Worm (Caenorhabditis elegans): ENCODE data around the gene K12H6.10.

K12H6.10 gene

ce11 chrII:2795413-2795812 is 27.3 kb upstream of the K12H6.10 start:
- TF ChIP-seq mep-1 (tag; optimal IDR thresholded peaks at IDR 0.05): no peak
- no peak for TF ChIP-seq ces-1 (GFP tag; optimal IDR thresholded peaks at IDR 0.05)
- no peak for TF ChIP-seq ham-2 (GFP tag; optimal IDR thresholded peaks at IDR 0.05)
- no peak for TF ChIP-seq unc-120 (tag; optimal IDR thresholded peaks at IDR 0.05; ENCODE audit: poor library complexity, severe bottlenecking)
- no peak for TF ChIP-seq flh-1 (GFP tag; optimal IDR thresholded peaks at IDR 0.05)
- no peak for TF ChIP-seq snpc-4 (tag; optimal IDR thresholded peaks at IDR 0.05)
- no peak for TF ChIP-seq sem-2 (GFP tag; optimal IDR thresholded peaks at IDR 0.05)
- no peak for TF ChIP-seq lin-13 (tag; optimal IDR thresholded peaks at IDR 0.05)
- TF ChIP-seq ceh-43 (GFP tag; optimal IDR thresholded peaks at IDR 0.05): no peak
- no peak for TF ChIP-seq ztf-11 (tag; optimal IDR thresholded peaks at IDR 0.05)
- no peak for TF ChIP-seq ceh-39 (tag; optimal IDR thresholded peaks at IDR 0.05)
- TF ChIP-seq blmp-1 (tag; optimal IDR thresholded peaks at IDR 0.05): no peak
- no peak for TF ChIP-seq cnd-1 (tag; optimal IDR thresholded peaks at IDR 0.05)
- no peak for TF ChIP-seq elt-3 (tag; optimal IDR thresholded peaks at IDR 0.05)

ce11 chrII:2796431-2796830 is 26.2 kb upstream of the K12H6.10 start:
- TF ChIP-seq lsy-2 (tag; optimal IDR thresholded peaks at IDR 0.05): no peak
- no peak for TF ChIP-seq lin-13 (tag; optimal IDR thresholded peaks at IDR 0.05)
- no peak for TF ChIP-seq flh-1 (GFP tag; optimal IDR thresholded peaks at IDR 0.05)
- TF ChIP-seq unc-39 (tag; optimal IDR thresholded peaks at IDR 0.05): no peak
- no peak for TF ChIP-seq blmp-1 (tag; optimal IDR thresholded peaks at IDR 0.05)
- no peak for TF ChIP-seq ceh-43 (GFP tag; optimal IDR thresholded peaks at IDR 0.05)
- no peak for TF ChIP-seq M03D4.4 (tag; optimal IDR thresholded peaks at IDR 0.05)

- TF ChIP-seq nhr-237 (tag; optimal IDR thresholded peaks at IDR 0.05) (no peak), elt-1 (tag; optimal IDR thresholded peaks at IDR 0.05; ENCODE audit: borderline replicate concordance, insufficient read depth) (peak; percentile 3), bed-3 (GFP tag; optimal IDR thresholded peaks at IDR 0.05) (no peak)
These were observed 24.7 kb upstream of the K12H6.10 start for ce11 chrII:2797951-2798350.

ce11 chrII:2800550-2801233 is 22.0 kb upstream of the K12H6.10 start, which contains the start of gene nhr-119:
Gene nhr-119 (minus strand): TSS chrII:2800600.
- no peak for TF ChIP-seq ceh-39 (tag; optimal IDR thresholded peaks at IDR 0.05)
- TF ChIP-seq unc-62 (GFP tag; optimal IDR thresholded peaks at IDR 0.05): peak; percentile 79
- no peak for TF ChIP-seq sem-2 (GFP tag; optimal IDR thresholded peaks at IDR 0.05)
- TF ChIP-seq elt-1 (tag; optimal IDR thresholded peaks at IDR 0.05; ENCODE audit: borderline replicate concordance, insufficient read depth): peak; percentile 95
- TF ChIP-seq unc-120 (tag; optimal IDR thresholded peaks at IDR 0.05; ENCODE audit: poor library complexity, severe bottlenecking): peak; percentile 6
- peak; percentile 94 for TF ChIP-seq elt-3 (tag; optimal IDR thresholded peaks at IDR 0.05)
- no peak for TF ChIP-seq ceh-43 (GFP tag; optimal IDR thresholded peaks at IDR 0.05)
- no peak for TF ChIP-seq lin-32 (GFP tag; optimal IDR thresholded peaks at IDR 0.05)
- TF ChIP-seq blmp-1 (tag; optimal IDR thresholded peaks at IDR 0.05): no peak
- TF ChIP-seq cnd-1 (tag; optimal IDR thresholded peaks at IDR 0.05): no peak
- TF ChIP-seq nhr-237 (tag; optimal IDR thresholded peaks at IDR 0.05): peak; percentile 33

ce11 chrII:2801764-2802163 is 20.9 kb upstream of the K12H6.10 start:
- TF ChIP-seq flh-1 (GFP tag; optimal IDR thresholded peaks at IDR 0.05): no peak
- TF ChIP-seq unc-120 (tag; optimal IDR thresholded peaks at IDR 0.05; ENCODE audit: poor library complexity, severe bottlenecking): no peak
- no peak for TF ChIP-seq drap-1 (GFP tag; optimal IDR thresholded peaks at IDR 0.05)
- TF ChIP-seq lin-13 (tag; optimal IDR thresholded peaks at IDR 0.05): peak; percentile 2

- TF ChIP-seq sem-2 (GFP tag; optimal IDR thresholded peaks at IDR 0.05): no peak
- no peak for TF ChIP-seq unc-62 (GFP tag; optimal IDR thresholded peaks at IDR 0.05)
- TF ChIP-seq unc-120 (tag; optimal IDR thresholded peaks at IDR 0.05; ENCODE audit: poor library complexity, severe bottlenecking): no peak
- TF ChIP-seq elt-1 (tag; optimal IDR thresholded peaks at IDR 0.05; ENCODE audit: borderline replicate concordance, insufficient read depth): no peak
- TF ChIP-seq nhr-237 (tag; optimal IDR thresholded peaks at IDR 0.05): no peak
- TF ChIP-seq drap-1 (GFP tag; optimal IDR thresholded peaks at IDR 0.05): no peak
- TF ChIP-seq bed-3 (GFP tag; optimal IDR thresholded peaks at IDR 0.05): no peak
- TF ChIP-seq zip-8 (tag; optimal IDR thresholded peaks at IDR 0.05): no peak
- TF ChIP-seq ceh-83 (GFP tag; optimal IDR thresholded peaks at IDR 0.05): no peak
- TF ChIP-seq sptf-1 (tag; optimal IDR thresholded peaks at IDR 0.05): no peak
- no peak for TF ChIP-seq nhr-12 (tag; optimal IDR thresholded peaks at IDR 0.05)
- TF ChIP-seq nhr-28 (tag; optimal IDR thresholded peaks at IDR 0.05): no peak
- no peak for TF ChIP-seq unc-39 (tag; optimal IDR thresholded peaks at IDR 0.05)
These were observed 19.7 kb upstream of the K12H6.10 start for ce11 chrII:2802804-2803586.

All from whole organism, mixed stage, embryonic.